Fruit fly (Drosophila melanogaster): ENCODE results near the gene sgg.

dm6 chrX:2713776-2714175 is 80.0 kb downstream of the sgg start, which contains the start of the genes CG2685 and CG2694:
- TF ChIP-seq BEAF-32 (GFP tag; optimal IDR thresholded peaks at IDR 0.05) (peak; percentile 74), CG7745 (tag; optimal IDR thresholded peaks at IDR 0.05) (no peak), CG15479 (GFP tag; optimal IDR thresholded peaks at IDR 0.05) (no peak)

Measured in whole organism, embryonic.